Fruit fly (Drosophila melanogaster) whole organism, embryonic: ENCODE data around the gene Syp.
A peak's percentile ranks its signal among the peaks of the same experiment; 100 is the strongest.

Experiments
- BtbVII ChIP-seq: fragments of 200-800 bp; sonication (Bioruptor generic); optimal IDR thresholded peaks from 3 replicates; lab custom pipeline; 2017; ENCODE audit warnings: missing biosample characterization, mild to moderate bottlenecking, missing genetic modification characterization
- CG1024 ChIP-seq: fragments of 200-800 bp; sonication (Bioruptor generic); IDR thresholded peaks from 2 replicates; pipeline ENCODE4 v1.3.6; 2022; ENCODE audit warnings: missing biosample characterization, missing genetic modification characterization
- CG14014 ChIP-seq: fragments of 200-800 bp; sonication (Bioruptor generic); IDR thresholded peaks from 2 replicates; pipeline ENCODE4 v1.3.6; 2022; ENCODE audit warnings: missing biosample characterization, missing genetic modification characterization
- CG14667 ChIP-seq: fragments of 200-800 bp; sonication (Bioruptor generic); IDR thresholded peaks from 2 replicates; pipeline ENCODE4 v1.3.6; 2022; ENCODE audit warnings: missing biosample characterization, missing genetic modification characterization
- CG14965 ChIP-seq: fragments of 200-800 bp; sonication (Bioruptor generic); optimal IDR thresholded peaks from 2 replicates; lab custom pipeline; 2016; ENCODE audit warnings: missing biosample characterization, missing genetic modification characterization, borderline replicate concordance
- CG15514 ChIP-seq: fragments of 200-800 bp; sonication (Bioruptor generic); optimal IDR thresholded peaks from 3 replicates; lab custom pipeline; 2017; ENCODE audit warnings: missing biosample characterization, missing genetic modification characterization, mild to moderate bottlenecking, moderate library complexity, missing genetic modification reagents
- CG16813 ChIP-seq: fragments of 200-800 bp; sonication (Bioruptor generic); IDR thresholded peaks from 3 replicates; pipeline ENCODE4 v1.3.6; 2022; ENCODE audit warnings: missing biosample characterization, missing genetic modification characterization; ENCODE audit not compliant: partially characterized antibody
- CG17361 ChIP-seq: fragments of 200-800 bp; sonication (Bioruptor generic); IDR thresholded peaks from 3 replicates; pipeline ENCODE4 v1.3.6; 2022; ENCODE audit warnings: missing biosample characterization, missing genetic modification characterization
- CG3726 ChIP-seq: fragments of 200-800 bp; sonication (Bioruptor generic); IDR thresholded peaks from 3 replicates; pipeline ENCODE4, ENCODE4 v1.3.6; 2022; ENCODE audit warnings: missing biosample characterization, missing genetic modification characterization
- CG4360 ChIP-seq: fragments of 200-800 bp; sonication (Bioruptor generic); IDR thresholded peaks from 2 replicates; pipeline ENCODE4 v1.3.6; 2022; ENCODE audit warnings: missing biosample characterization, missing genetic modification characterization
- CG5180 ChIP-seq: fragments of 200-800 bp; sonication (Bioruptor generic); optimal IDR thresholded peaks from 3 replicates; lab custom pipeline; 2017; ENCODE audit warnings: missing biosample characterization, missing genetic modification characterization, mild to moderate bottlenecking, moderate library complexity, missing genetic modification reagents
- CG5245 ChIP-seq: fragments of 200-800 bp; sonication (Bioruptor generic); optimal IDR thresholded peaks from 3 replicates; lab custom pipeline; 2016; ENCODE audit warnings: missing biosample characterization, missing genetic modification characterization
- CG5953 ChIP-seq: fragments of 200-800 bp; sonication (Bioruptor generic); IDR thresholded peaks from 2 replicates; pipeline ENCODE4 v1.3.6; 2022; ENCODE audit warnings: missing biosample characterization, missing genetic modification characterization
- CG7987 ChIP-seq: fragments of 200-800 bp; sonication (Bioruptor generic); optimal IDR thresholded peaks from 2 replicates; lab custom pipeline; 2018; ENCODE audit warnings: missing biosample characterization, mild to moderate bottlenecking, missing genetic modification characterization, moderate library complexity
- CG8388 ChIP-seq: fragments of 200-800 bp; sonication (Bioruptor generic); optimal IDR thresholded peaks from 2 replicates; lab custom pipeline; 2019; ENCODE audit warnings: missing biosample characterization, mild to moderate bottlenecking, missing genetic modification characterization, moderate library complexity
- D19A ChIP-seq: fragments of 200-800 bp; optimal IDR thresholded peaks from 3 replicates; lab custom pipeline; 2019; ENCODE audit warnings: missing biosample characterization, mild to moderate bottlenecking, missing genetic modification characterization, moderate library complexity
- ERR ChIP-seq: fragments of 200-800 bp; sonication (Bioruptor generic); optimal IDR thresholded peaks from 2 replicates; lab custom pipeline; 2016; ENCODE audit warnings: missing biosample characterization, missing genetic modification characterization
- Ets97D ChIP-seq: fragments of 200-800 bp; sonication (Bioruptor generic); optimal IDR thresholded peaks from 3 replicates; lab custom pipeline; 2016; ENCODE audit warnings: missing biosample characterization, missing genetic modification characterization
- HmgD ChIP-seq: fragments of 200-800 bp; sonication (Bioruptor generic); optimal IDR thresholded peaks from 3 replicates; lab custom pipeline; 2016; ENCODE audit warnings: missing biosample characterization, missing genetic modification characterization
- Kr ChIP-seq: fragments of 200-800 bp; sonication (Bioruptor generic); optimal IDR thresholded peaks from 2 replicates; lab custom pipeline; 2017; ENCODE audit warnings: missing biosample characterization, mild to moderate bottlenecking, missing genetic modification characterization
- NfI ChIP-seq: fragments of 200-800 bp; sonication (Bioruptor generic); optimal IDR thresholded peaks from 3 replicates; lab custom pipeline; 2018; ENCODE audit warnings: missing biosample characterization, mild to moderate bottlenecking, missing genetic modification characterization, moderate library complexity
- Spps ChIP-seq: fragments of 200-800 bp; sonication (Bioruptor generic); optimal IDR thresholded peaks from 2 replicates; lab custom pipeline; 2018; ENCODE audit warnings: missing biosample characterization, mild to moderate bottlenecking, missing genetic modification characterization
- Trl ChIP-seq, 3 experiments: fragments of >200 bp in 2 of 3; fragments of 200-800 bp in 1 of 3; sonication (Bioruptor generic) in 1 of 3; optimal IDR thresholded peaks; 2 replicates in 1 of 3; 3 replicates in 2 of 3; lab custom pipeline; 2016 to 2017; ENCODE audit warnings: missing biosample characterization in 1 of 3, missing genetic modification characterization in 1 of 3
- amos ChIP-seq: fragments of 200-800 bp; sonication (Bioruptor generic); IDR thresholded peaks from 2 replicates; pipeline ENCODE4 v1.3.6; 2022; ENCODE audit warnings: missing biosample characterization, missing genetic modification characterization; ENCODE audit not compliant: partially characterized antibody
- ato ChIP-seq: fragments of 200-800 bp; sonication (Bioruptor generic); IDR thresholded peaks from 2 replicates; pipeline ENCODE4 v1.3.6; 2022; ENCODE audit warnings: missing biosample characterization, missing genetic modification characterization; ENCODE audit not compliant: partially characterized antibody
- croc ChIP-seq: fragments of 200-800 bp; sonication (Bioruptor generic); conservative IDR thresholded peaks from 3 replicates; pipeline ENCODE4 v1.3.6; 2022; ENCODE audit warnings: missing biosample characterization, missing genetic modification characterization
- dmrt99B ChIP-seq: fragments of 200-800 bp; sonication (Bioruptor generic); optimal IDR thresholded peaks from 2 replicates; lab custom pipeline; 2018; ENCODE audit warnings: missing biosample characterization, mild to moderate bottlenecking, missing genetic modification characterization, moderate library complexity
- fd3F ChIP-seq: fragments of 200-800 bp; sonication (Bioruptor generic); optimal IDR thresholded peaks from 2 replicates; lab custom pipeline; 2018; ENCODE audit warnings: missing biosample characterization, mild to moderate bottlenecking, missing genetic modification characterization, moderate library complexity
- fru ChIP-seq: fragments of >200 bp; optimal IDR thresholded peaks from 2 replicates; lab custom pipeline; 2017
- gem ChIP-seq: fragments of 200-800 bp; sonication (Bioruptor generic); optimal IDR thresholded peaks from 2 replicates; lab custom pipeline; 2019; ENCODE audit warnings: missing biosample characterization, mild to moderate bottlenecking, missing genetic modification characterization, moderate library complexity
- grau ChIP-seq: fragments of 200-800 bp; optimal IDR thresholded peaks from 3 replicates; lab custom pipeline; 2019; ENCODE audit warnings: missing biosample characterization, mild to moderate bottlenecking, missing genetic modification characterization, moderate library complexity
- gsb-n ChIP-seq: fragments of 200-800 bp; sonication (Bioruptor generic); optimal IDR thresholded peaks from 3 replicates; lab custom pipeline; 2018; ENCODE audit warnings: missing biosample characterization, mild to moderate bottlenecking, missing genetic modification characterization
- hb ChIP-seq: fragments of 200-800 bp; sonication (Bioruptor generic); IDR thresholded peaks from 3 replicates; pipeline ENCODE4 v1.3.6; 2022; ENCODE audit warnings: missing biosample characterization, missing genetic modification characterization; ENCODE audit not compliant: partially characterized antibody
- knrl ChIP-seq: fragments of 200-800 bp; sonication (Bioruptor generic); IDR thresholded peaks from 3 replicates; pipeline ENCODE4 v1.3.6; 2022; ENCODE audit warnings: missing biosample characterization, missing genetic modification characterization; ENCODE audit not compliant: partially characterized antibody
- lilli ChIP-seq: fragments of 200-800 bp; sonication (Bioruptor generic); optimal IDR thresholded peaks from 3 replicates; lab custom pipeline; 2016; ENCODE audit warnings: missing biosample characterization, missing genetic modification characterization
- mld ChIP-seq: fragments of 200-800 bp; sonication (Bioruptor generic); IDR thresholded peaks from 3 replicates; pipeline ENCODE4 v1.3.6; 2022; ENCODE audit warnings: missing biosample characterization, missing genetic modification characterization; ENCODE audit not compliant: partially characterized antibody
- oc ChIP-seq: fragments of 200-800 bp; sonication (Bioruptor generic); optimal IDR thresholded peaks from 2 replicates; lab custom pipeline; 2018; ENCODE audit warnings: missing biosample characterization, mild to moderate bottlenecking, missing genetic modification characterization, moderate library complexity
- onecut ChIP-seq: fragments of 200-800 bp; sonication (Bioruptor generic); IDR thresholded peaks from 2 replicates; pipeline ENCODE4 v1.3.6; 2022; ENCODE audit warnings: missing biosample characterization, missing genetic modification characterization
- org-1 ChIP-seq: fragments of 200-800 bp; sonication (Bioruptor generic); optimal IDR thresholded peaks from 2 replicates; lab custom pipeline; 2017; ENCODE audit warnings: missing biosample characterization, missing genetic modification characterization
- pho ChIP-seq: fragments of 200-800 bp; sonication (Bioruptor generic); optimal IDR thresholded peaks from 2 replicates; lab custom pipeline; 2016; ENCODE audit warnings: missing biosample characterization, missing genetic modification characterization
- pum ChIP-seq: fragments of 200-800 bp; sonication (Bioruptor generic); optimal IDR thresholded peaks from 2 replicates; lab custom pipeline; 2016; ENCODE audit warnings: missing biosample characterization, missing genetic modification characterization
- pzg ChIP-seq: fragments of 200-800 bp; sonication (Bioruptor generic); optimal IDR thresholded peaks from 3 replicates; lab custom pipeline; 2018; ENCODE audit warnings: missing biosample characterization, mild to moderate bottlenecking, missing genetic modification characterization, moderate library complexity
- ro ChIP-seq: fragments of 200-800 bp; sonication (Bioruptor generic); IDR thresholded peaks from 2 replicates; pipeline ENCODE4 v1.3.6; 2022; ENCODE audit warnings: missing biosample characterization, missing genetic modification characterization
- row ChIP-seq: fragments of 200-800 bp; sonication (Bioruptor generic); IDR thresholded peaks from 3 replicates; pipeline ENCODE4 v1.3.6; 2022; ENCODE audit warnings: missing biosample characterization, missing genetic modification characterization
- slou ChIP-seq: fragments of 200-800 bp; sonication (Bioruptor generic); optimal IDR thresholded peaks from 3 replicates; lab custom pipeline; 2016; ENCODE audit warnings: missing biosample characterization, missing genetic modification characterization
- sob ChIP-seq: fragments of 200-800 bp; sonication (Bioruptor generic); IDR thresholded peaks from 2 replicates; pipeline ENCODE4 v1.3.6; 2022; ENCODE audit warnings: missing biosample characterization, missing genetic modification characterization
- tgo ChIP-seq: fragments of 200-800 bp; sonication (Bioruptor generic); IDR thresholded peaks from 3 replicates; pipeline ENCODE4 v1.3.6; 2022; ENCODE audit warnings: missing biosample characterization, missing genetic modification characterization
- vfl ChIP-seq: fragments of 200-800 bp; sonication (Bioruptor generic); optimal IDR thresholded peaks from 2 replicates; lab custom pipeline; 2016; ENCODE audit warnings: missing biosample characterization, missing genetic modification characterization
- wdn ChIP-seq: fragments of 200-800 bp; sonication (Bioruptor generic); IDR thresholded peaks from 2 replicates; pipeline ENCODE4 v1.3.6; 2022; ENCODE audit warnings: missing biosample characterization, missing genetic modification characterization

Syp gene

dm6 chr3R:20850395-20851039 is 94.0 kb downstream of the Syp start, which contains the start of gene RpS30 (continued):
- TF ChIP-seq sob (GFP tag; lab: Robert Waterston, UW) (peak; percentile 69), BtbVII (GFP tag; lab: Kevin White, UChicago) (no peak), Ets97D (GFP tag; lab: Kevin White, UChicago) (peak; percentile 97), dmrt99B (no peak), fd3F (GFP tag; lab: Kevin White, UChicago) (no peak), amos (peak; percentile 98), HmgD (GFP tag; lab: Kevin White, UChicago) (peak; percentile 85), mld (GFP tag; lab: Robert Waterston, UW) (peak; percentile 81; the same call in 2 of the 3 replicates), knrl (peak; percentile 96), vfl (GFP tag; lab: Kevin White, UChicago) (peak; percentile 69), hb (GFP tag; lab: Robert Waterston, UW) (peak; percentile 96), CG14965 (no peak), CG3726 (GFP tag; lab: Robert Waterston, UW) (no peak), CG14014 (GFP tag; lab: Robert Waterston, UW) (no peak), CG5245 (GFP tag; lab: Kevin White, UChicago) (peak; percentile 35), pho (GFP tag; lab: Kevin White, UChicago) (peak; percentile 45), wdn (GFP tag; lab: Robert Waterston, UW) (no peak), grau (tag; lab: Kevin White, UChicago) (peak; percentile 49), ato (GFP tag; lab: Robert Waterston, UW) (peak; percentile 92), Trl (optimal IDR thresholded peaks at IDR 0.05; lab: Kevin White, UChicago) (no peak), Trl (GFP tag; optimal IDR thresholded peaks at IDR 0.05; lab: Kevin White, UChicago) (peak; percentile 48), gsb-n (peak; percentile 21), Spps (tag; lab: Kevin White, UChicago) (peak; percentile 36), slou (no peak), CG17361 (GFP tag; lab: Robert Waterston, UW) (0 out of 3 replicates have a peak, but pooled peaks have one; percentile 25), ro (GFP tag; lab: Robert Waterston, UW) (no peak), CG7987 (peak; percentile 64), CG5180 (no peak), row (GFP tag; lab: Robert Waterston, UW) (peak; percentile 47; the same call in 2 of the 3 replicates), onecut (GFP tag; lab: Robert Waterston, UW) (peak; percentile 69), NfI (GFP tag; lab: Kevin White, UChicago) (peak; percentile 52), fru (lab: Kevin White, UChicago) (no peak), ERR (no peak), Kr (GFP tag; lab: Kevin White, UChicago) (peak; percentile 86), D19A (tag; lab: Kevin White, UChicago) (peak; percentile 7), lilli (GFP tag; lab: Kevin White, UChicago) (peak; percentile 56), tgo (GFP tag; lab: Robert Waterston, UW) (no peak), CG8388 (GFP tag; lab: Kevin White, UChicago) (no peak), CG16813 (peak; percentile 98), CG5953 (GFP tag; lab: Robert Waterston, UW) (no peak), CG14667 (GFP tag; lab: Robert Waterston, UW) (no peak), oc (tag; lab: Kevin White, UChicago) (no peak), pum (GFP tag; lab: Kevin White, UChicago) (no peak), CG15514 (GFP tag; lab: Kevin White, UChicago) (peak; percentile 79), pzg (GFP tag; lab: Kevin White, UChicago) (peak; percentile 99), CG1024 (GFP tag; lab: Robert Waterston, UW) (no peak), croc (GFP tag; lab: Robert Waterston, UW) (no peak), org-1 (GFP tag; lab: Kevin White, UChicago) (no peak), gem (tag; lab: Kevin White, UChicago) (no peak), CG4360 (no peak)
